Fruit fly (Drosophila melanogaster) whole organism, adult: Measurements from ENCODE around the gene Npc2h.

Experiments used
- CG7045 ChIP-seq: fragments of 200-800 bp; sonication (Bioruptor generic); optimal IDR thresholded peaks from 2 replicates; lab custom pipeline; 2017; ENCODE audit warnings: missing biosample characterization, mild to moderate bottlenecking, missing genetic modification characterization
- cic ChIP-seq: fragments of 200-800 bp; sonication (Bioruptor generic); optimal IDR thresholded peaks from 2 replicates; lab custom pipeline; 2017; ENCODE audit warnings: missing biosample characterization, mild to moderate bottlenecking, missing genetic modification characterization, moderate library complexity
- ovo ChIP-seq: fragments of 200-800 bp; sonication (Bioruptor generic); optimal IDR thresholded peaks from 2 replicates; lab custom pipeline; 2016; ENCODE audit warnings: missing biosample characterization, missing genetic modification characterization

- TF ChIP-seq CG7045 (no peak), cic (GFP tag; lab: Kevin White, UChicago) (no peak), ovo (GFP tag; lab: Kevin White, UChicago) (no peak)
Measured at dm6 chr3R:30781116-30781515, 35.0 kb upstream of the Npc2h start.
